Fruit fly (Drosophila melanogaster): ENCODE data around the gene CG32563.

CG32563 gene

DNA sequence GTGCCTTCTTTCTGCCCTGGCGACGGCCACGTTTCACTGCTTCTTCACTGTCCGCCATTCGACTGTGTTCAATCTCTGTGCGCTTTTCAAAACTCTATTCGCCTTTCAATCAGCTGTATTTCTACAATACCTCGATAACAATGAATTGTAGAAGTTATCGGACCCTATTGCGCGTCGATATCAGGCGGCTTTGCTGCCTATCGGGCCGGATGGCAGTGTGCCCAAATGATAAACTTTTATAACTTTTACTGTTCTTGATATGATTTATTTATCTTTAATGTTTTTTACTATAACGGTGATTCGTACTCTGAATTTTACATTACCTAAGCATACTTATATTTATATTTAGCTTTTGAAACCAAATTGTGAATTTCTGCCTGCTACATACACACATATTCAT lies 36.6 kb downstream of the CG32563 start, which contains the start of gene CG8915 (continued):
- TF ChIP-seq hb (GFP tag; IDR thresholded peaks at IDR 0.05; ENCODE audit: partially characterized antibody) (no peak; the same call in 2 of the 3 replicates), CG15601 (tag; optimal IDR thresholded peaks at IDR 0.05) (peak; percentile 56), Hand (GFP tag; optimal IDR thresholded peaks at IDR 0.05) (no peak), sim (GFP tag; IDR thresholded peaks at IDR 0.05) (no peak), grau (tag; optimal IDR thresholded peaks at IDR 0.05) (no peak), Blimp-1 (GFP tag; optimal IDR thresholded peaks at IDR 0.05) (no peak), CG9932 (GFP tag; IDR thresholded peaks at IDR 0.05) (no peak), ab (GFP tag; optimal IDR thresholded peaks at IDR 0.05) (no peak), sug (tag; optimal IDR thresholded peaks at IDR 0.05) (no peak), CG14667 (GFP tag; IDR thresholded peaks at IDR 0.05) (no peak), eyg (GFP tag; optimal IDR thresholded peaks at IDR 0.05) (no peak), slbo (GFP tag; IDR thresholded peaks at IDR 0.05) (no peak), CG7839 (tag; optimal IDR thresholded peaks at IDR 0.05) (peak; percentile 18), crc (GFP tag; optimal IDR thresholded peaks at IDR 0.05) (no peak), dmrt99B (tag; optimal IDR thresholded peaks at IDR 0.05) (no peak), CG2120 (GFP tag; optimal IDR thresholded peaks at IDR 0.05) (peak; percentile 24), bigmax (GFP tag; optimal IDR thresholded peaks at IDR 0.05) (no peak), Rfx (GFP tag; IDR thresholded peaks at IDR 0.05) (no peak), en (GFP tag; optimal IDR thresholded peaks at IDR 0.05) (no peak), D19B (GFP tag; optimal IDR thresholded peaks at IDR 0.05) (no peak), gsb (GFP tag; IDR thresholded peaks at IDR 0.05) (no peak), HmgD (GFP tag; optimal IDR thresholded peaks at IDR 0.05) (no peak), bsh (GFP tag; optimal IDR thresholded peaks at IDR 0.05) (no peak), CG13287 (GFP tag; IDR thresholded peaks at IDR 0.05; ENCODE audit: partially characterized antibody) (peak; percentile 75), CG31441 (GFP tag; IDR thresholded peaks at IDR 0.05) (no peak), CG4282 (GFP tag; optimal IDR thresholded peaks at IDR 0.05) (no peak), Dip2 (GFP tag; IDR thresholded peaks at IDR 0.05) (no peak), CG30431 (GFP tag; optimal IDR thresholded peaks at IDR 0.05) (no peak), prd (optimal IDR thresholded peaks at IDR 0.05) (no peak), prd (GFP tag; IDR thresholded peaks at IDR 0.05) (no peak), mam (GFP tag; optimal IDR thresholded peaks at IDR 0.05) (no peak), CG10366 (GFP tag; IDR thresholded peaks at IDR 0.05) (no peak), trh (GFP tag; optimal IDR thresholded peaks at IDR 0.05) (no peak), CG14965 (GFP tag; optimal IDR thresholded peaks at IDR 0.05; ENCODE audit: borderline replicate concordance) (no peak), zfh2 (GFP tag; optimal IDR thresholded peaks at IDR 0.05) (no peak), unc-4 (GFP tag; IDR thresholded peaks at IDR 0.05; ENCODE audit: partially characterized antibody) (peak; percentile 55), wdn (GFP tag; IDR thresholded peaks at IDR 0.05) (no peak), E2f2 (GFP tag; IDR thresholded peaks at IDR 0.05) (peak; percentile 34; the same call in 1 of the 2 replicates), pros (GFP tag; optimal IDR thresholded peaks at IDR 0.05) (no peak), org-1 (GFP tag; optimal IDR thresholded peaks at IDR 0.05) (no peak), D19A (tag; optimal IDR thresholded peaks at IDR 0.05) (no peak), Vsx1 (GFP tag; optimal IDR thresholded peaks at IDR 0.05) (no peak), CG14014 (GFP tag; IDR thresholded peaks at IDR 0.05) (no peak), lab (GFP tag; optimal IDR thresholded peaks at IDR 0.05) (no peak), Dref (GFP tag; IDR thresholded peaks at IDR 0.05) (peak; percentile 75), Spps (tag; optimal IDR thresholded peaks at IDR 0.05) (no peak), Taf1 (GFP tag; IDR thresholded peaks at IDR 0.05) (no peak), CG32772 (GFP tag; IDR thresholded peaks at IDR 0.05) (no peak), tup (GFP tag; optimal IDR thresholded peaks at IDR 0.05) (no peak), cad (GFP tag; optimal IDR thresholded peaks at IDR 0.05) (no peak), CG3838 (GFP tag; optimal IDR thresholded peaks at IDR 0.05) (no peak), Hey (tag; optimal IDR thresholded peaks at IDR 0.05) (no peak), yki (optimal IDR thresholded peaks at IDR 0.05) (no peak)
